Worm (Caenorhabditis elegans): ENCODE measurements around the gene oac-12.

ce11 chrV:4373656-4374055 is 41.3 kb upstream of the oac-12 start:
- TF ChIP-seq flt-1 (GFP tag; IDR thresholded peaks at IDR 0.05) (no peak), ref-1 (GFP tag; conservative IDR thresholded peaks at IDR 0.05) (no peak), ztf-23 (GFP tag; IDR thresholded peaks at IDR 0.05) (no peak), klf-2 (GFP tag; conservative IDR thresholded peaks at IDR 0.05) (no peak), ztf-29 (GFP tag; IDR thresholded peaks at IDR 0.05) (no peak), T22C8.4 (GFP tag; IDR thresholded peaks at IDR 0.05) (no peak), tab-1 (GFP tag; IDR thresholded peaks at IDR 0.05) (no peak), med-1 (GFP tag; optimal IDR thresholded peaks at IDR 0.05; ENCODE audit: insufficient read depth) (no peak)
